Fruit fly (Drosophila melanogaster) whole organism, embryonic: ENCODE results near the gene CG11436.

Source experiments
- BtbVII ChIP-seq: fragments of 200-800 bp; sonication (Bioruptor generic); optimal IDR thresholded peaks from 3 replicates; lab custom pipeline; 2017; ENCODE audit warnings: missing biosample characterization, mild to moderate bottlenecking, missing genetic modification characterization
- CG10431 ChIP-seq: fragments of 200-800 bp; sonication (Bioruptor generic); optimal IDR thresholded peaks from 3 replicates; lab custom pipeline; 2018; ENCODE audit warnings: missing biosample characterization, mild to moderate bottlenecking, missing genetic modification characterization
- CG10462 ChIP-seq: fragments of 200-800 bp; sonication (Bioruptor generic); optimal IDR thresholded peaks from 2 replicates; lab custom pipeline; 2016; ENCODE audit warnings: missing biosample characterization, missing genetic modification characterization
- CG11504 ChIP-seq: fragments of 200-800 bp; sonication (Bioruptor generic); optimal IDR thresholded peaks from 3 replicates; lab custom pipeline; 2019; ENCODE audit warnings: missing biosample characterization, mild to moderate bottlenecking, missing genetic modification characterization, moderate library complexity
- CG11695 ChIP-seq: fragments of 200-800 bp; sonication (Bioruptor generic); IDR thresholded peaks from 3 replicates; pipeline ENCODE4 v1.3.6; 2022; ENCODE audit warnings: missing biosample characterization, missing genetic modification characterization
- CG12659 ChIP-seq: fragments of 200-800 bp; sonication (Bioruptor generic); optimal IDR thresholded peaks from 3 replicates; lab custom pipeline; 2017; ENCODE audit warnings: mild to moderate bottlenecking, missing biosample characterization, missing genetic modification reagents, missing genetic modification characterization
- CG15696 ChIP-seq: fragments of 200-800 bp; sonication (Bioruptor generic); optimal IDR thresholded peaks from 2 replicates; lab custom pipeline; 2019; ENCODE audit warnings: missing biosample characterization, mild to moderate bottlenecking, missing genetic modification characterization, moderate library complexity
- CG17359 ChIP-seq: fragments of 200-800 bp; sonication (Bioruptor generic); optimal IDR thresholded peaks from 3 replicates; lab custom pipeline; 2018; ENCODE audit warnings: missing biosample characterization, mild to moderate bottlenecking, missing genetic modification characterization, moderate library complexity
- CG17612 ChIP-seq: fragments of 200-800 bp; sonication (Bioruptor generic); IDR thresholded peaks from 2 replicates; pipeline ENCODE4 v1.3.6; 2022; ENCODE audit warnings: missing biosample characterization, missing genetic modification characterization
- CG18764 ChIP-seq: fragments of 200-800 bp; sonication (Bioruptor generic); optimal IDR thresholded peaks from 3 replicates; lab custom pipeline; 2016; ENCODE audit warnings: missing biosample characterization, missing genetic modification characterization
- CG2889 ChIP-seq: fragments of 200-800 bp; sonication (Bioruptor generic); IDR thresholded peaks from 3 replicates; pipeline ENCODE4 v1.3.6; 2022; ENCODE audit warnings: missing biosample characterization, missing genetic modification characterization
- CG32767 ChIP-seq: fragments of 200-800 bp; sonication (Bioruptor generic); IDR thresholded peaks from 2 replicates; pipeline ENCODE4 v1.3.6; 2022; ENCODE audit warnings: missing biosample characterization, missing genetic modification characterization
- CG32772 ChIP-seq: fragments of 200-800 bp; sonication (Bioruptor generic); IDR thresholded peaks from 2 replicates; pipeline ENCODE4 v1.3.6; 2022; ENCODE audit warnings: missing biosample characterization, missing genetic modification characterization
- CG33213 ChIP-seq: fragments of 200-800 bp; sonication (Bioruptor generic); optimal IDR thresholded peaks from 3 replicates; lab custom pipeline; 2016; ENCODE audit warnings: missing biosample characterization, missing genetic modification characterization
- CG3995 ChIP-seq: fragments of 200-800 bp; sonication (Bioruptor generic); optimal IDR thresholded peaks from 3 replicates; lab custom pipeline; 2016; ENCODE audit warnings: missing biosample characterization, missing genetic modification characterization
- CG43689 ChIP-seq: fragments of 200-800 bp; sonication (Bioruptor generic); IDR thresholded peaks from 2 replicates; pipeline ENCODE4 v1.3.6; 2022; ENCODE audit warnings: missing biosample characterization, missing genetic modification characterization
- CG5245 ChIP-seq: fragments of 200-800 bp; sonication (Bioruptor generic); optimal IDR thresholded peaks from 3 replicates; lab custom pipeline; 2016; ENCODE audit warnings: missing biosample characterization, missing genetic modification characterization
- CG8281 ChIP-seq: fragments of 200-800 bp; sonication (Bioruptor generic); optimal IDR thresholded peaks from 2 replicates; lab custom pipeline; 2018; ENCODE audit warnings: missing biosample characterization, mild to moderate bottlenecking, missing genetic modification characterization, moderate library complexity
- CG8388 ChIP-seq: fragments of 200-800 bp; sonication (Bioruptor generic); optimal IDR thresholded peaks from 2 replicates; lab custom pipeline; 2019; ENCODE audit warnings: missing biosample characterization, mild to moderate bottlenecking, missing genetic modification characterization, moderate library complexity
- CG9215 ChIP-seq: fragments of 200-800 bp; sonication (Bioruptor generic); IDR thresholded peaks from 2 replicates; pipeline ENCODE4 v1.3.6; 2022; ENCODE audit warnings: missing biosample characterization, missing genetic modification characterization
- Dp ChIP-seq: fragments of 200-800 bp; sonication (Bioruptor generic); optimal IDR thresholded peaks from 2 replicates; lab custom pipeline; 2018; ENCODE audit warnings: missing biosample characterization, mild to moderate bottlenecking, missing genetic modification characterization, moderate library complexity
- GATAe ChIP-seq: fragments of 200-800 bp; sonication (Bioruptor generic); conservative IDR thresholded peaks from 2 replicates; pipeline ENCODE4 v1.3.6; 2022; ENCODE audit warnings: missing biosample characterization, missing genetic modification characterization
- Gug ChIP-seq: fragments of 200-800 bp; sonication (Bioruptor generic); IDR thresholded peaks from 4 replicates; pipeline ENCODE4 v1.3.6; 2022; ENCODE audit warnings: missing biosample characterization, missing genetic modification characterization
- HLH3B ChIP-seq: fragments of 200-800 bp; sonication (Bioruptor generic); IDR thresholded peaks from 2 replicates; pipeline ENCODE4 v1.3.6; 2022; ENCODE audit warnings: missing biosample characterization, missing genetic modification characterization
- Med ChIP-seq: fragments of 200-800 bp; sonication (Bioruptor generic); peaks from one replicate; lab custom pipeline; 2016; ENCODE audit warnings: missing biosample characterization, missing genetic modification characterization, mild to moderate bottlenecking, inconsistent platforms, moderate library complexity
- Myb ChIP-seq: fragments of 200-800 bp; sonication (Bioruptor generic); optimal IDR thresholded peaks from 2 replicates; lab custom pipeline; 2016; ENCODE audit warnings: missing biosample characterization, missing genetic modification characterization
- Nf-YA ChIP-seq: fragments of 200-800 bp; sonication (Bioruptor generic); IDR thresholded peaks from 2 replicates; pipeline ENCODE4 v1.3.6; 2022; ENCODE audit warnings: missing biosample characterization, missing genetic modification characterization
- NfI ChIP-seq: fragments of 200-800 bp; sonication (Bioruptor generic); optimal IDR thresholded peaks from 3 replicates; lab custom pipeline; 2018; ENCODE audit warnings: missing biosample characterization, mild to moderate bottlenecking, missing genetic modification characterization, moderate library complexity
- Oli ChIP-seq: fragments of 200-800 bp; sonication (Bioruptor generic); optimal IDR thresholded peaks from 2 replicates; lab custom pipeline; 2018; ENCODE audit warnings: missing biosample characterization, mild to moderate bottlenecking, missing genetic modification characterization, moderate library complexity
- Ravus ChIP-seq: fragments of 200-800 bp; sonication (Bioruptor generic); IDR thresholded peaks from 2 replicates; pipeline ENCODE4 v1.3.6; 2022; ENCODE audit warnings: missing biosample characterization, missing genetic modification characterization
- Sry-β ChIP-seq: fragments of 200-800 bp; sonication (Bioruptor generic); optimal IDR thresholded peaks from 2 replicates; lab custom pipeline; 2018; ENCODE audit warnings: missing biosample characterization, mild to moderate bottlenecking, missing genetic modification characterization, moderate library complexity
- Trl ChIP-seq, 3 experiments: fragments of >200 bp in 2 of 3; fragments of 200-800 bp in 1 of 3; sonication (Bioruptor generic) in 1 of 3; optimal IDR thresholded peaks; 2 replicates in 1 of 3; 3 replicates in 2 of 3; lab custom pipeline; 2016 to 2017; ENCODE audit warnings: missing biosample characterization in 1 of 3, missing genetic modification characterization in 1 of 3
- croc ChIP-seq: fragments of 200-800 bp; sonication (Bioruptor generic); conservative IDR thresholded peaks from 3 replicates; pipeline ENCODE4 v1.3.6; 2022; ENCODE audit warnings: missing biosample characterization, missing genetic modification characterization
- dimm ChIP-seq: fragments of 200-800 bp; sonication (Bioruptor generic); IDR thresholded peaks from 2 replicates; pipeline ENCODE4 v1.3.6; 2022; ENCODE audit warnings: missing biosample characterization, missing genetic modification characterization
- ewg ChIP-seq: fragments of 200-800 bp; sonication (Bioruptor generic); optimal IDR thresholded peaks from 3 replicates; lab custom pipeline; 2017; ENCODE audit warnings: mild to moderate bottlenecking, missing biosample characterization, missing genetic modification reagents, missing genetic modification characterization
- fd102C ChIP-seq: fragments of 200-800 bp; sonication (Bioruptor generic); optimal IDR thresholded peaks from 2 replicates; lab custom pipeline; 2018; ENCODE audit warnings: missing biosample characterization, mild to moderate bottlenecking, missing genetic modification characterization, moderate library complexity
- gce ChIP-seq: fragments of 200-800 bp; sonication (Bioruptor generic); IDR thresholded peaks from 3 replicates; pipeline ENCODE4 v1.3.6; 2022; ENCODE audit warnings: missing biosample characterization, missing genetic modification characterization
- grau ChIP-seq: fragments of 200-800 bp; optimal IDR thresholded peaks from 3 replicates; lab custom pipeline; 2019; ENCODE audit warnings: missing biosample characterization, mild to moderate bottlenecking, missing genetic modification characterization, moderate library complexity
- gsb ChIP-seq: fragments of 200-800 bp; sonication (Bioruptor generic); IDR thresholded peaks from 2 replicates; pipeline ENCODE4 v1.3.6; 2022; ENCODE audit warnings: missing biosample characterization, missing genetic modification characterization
- jing ChIP-seq: fragments of 200-800 bp; sonication (Bioruptor generic); optimal IDR thresholded peaks from 2 replicates; lab custom pipeline; 2018; ENCODE audit warnings: missing biosample characterization, mild to moderate bottlenecking, missing genetic modification characterization
- ken ChIP-seq: fragments of 200-800 bp; sonication (Bioruptor generic); IDR thresholded peaks from 3 replicates; pipeline ENCODE4 v1.3.6; 2022; ENCODE audit warnings: missing biosample characterization, missing genetic modification characterization
- nmo ChIP-seq: fragments of 200-800 bp; sonication (Bioruptor generic); optimal IDR thresholded peaks from 2 replicates; lab custom pipeline; 2018; ENCODE audit warnings: missing biosample characterization, mild to moderate bottlenecking, missing genetic modification characterization, moderate library complexity
- otp ChIP-seq: fragments of 200-800 bp; sonication (Bioruptor generic); IDR thresholded peaks from 3 replicates; pipeline ENCODE4, ENCODE4 v1.3.6; 2022; ENCODE audit warnings: missing biosample characterization, missing genetic modification characterization
- pb ChIP-seq: fragments of 200-800 bp; sonication (Bioruptor generic); optimal IDR thresholded peaks from 3 replicates; lab custom pipeline; 2016; ENCODE audit warnings: missing biosample characterization, missing genetic modification characterization
- pita ChIP-seq: fragments of 200-800 bp; sonication (Bioruptor generic); optimal IDR thresholded peaks from 2 replicates; lab custom pipeline; 2017; ENCODE audit warnings: missing biosample characterization, mild to moderate bottlenecking, missing genetic modification characterization
- ranshi ChIP-seq: fragments of 200-800 bp; sonication (Bioruptor generic); IDR thresholded peaks from 2 replicates; pipeline ENCODE4 v1.3.6; 2022; ENCODE audit warnings: missing biosample characterization, missing genetic modification characterization
- sisA ChIP-seq: fragments of 200-800 bp; sonication (Bioruptor generic); IDR thresholded peaks from 2 replicates; pipeline ENCODE4 v1.3.6; 2022; ENCODE audit warnings: missing biosample characterization, missing genetic modification characterization
- tin ChIP-seq: fragments of 200-800 bp; sonication (Bioruptor generic); optimal IDR thresholded peaks from 3 replicates; lab custom pipeline; 2016; ENCODE audit warnings: missing biosample characterization, missing genetic modification characterization
- trem ChIP-seq: fragments of 200-800 bp; optimal IDR thresholded peaks from 3 replicates; lab custom pipeline; 2019; ENCODE audit warnings: missing biosample characterization, mild to moderate bottlenecking, missing genetic modification characterization, moderate library complexity
- ttk ChIP-seq: fragments of 200-800 bp; sonication (Bioruptor generic); IDR thresholded peaks from 2 replicates; pipeline ENCODE4 v2.1.2; 2022; ENCODE audit warnings: missing biosample characterization, missing genetic modification characterization
- twi ChIP-seq: fragments of 200-800 bp; optimal IDR thresholded peaks from 2 replicates; lab custom pipeline; 2019; ENCODE audit warnings: missing biosample characterization, mild to moderate bottlenecking, missing genetic modification characterization, moderate library complexity
- wor ChIP-seq: fragments of 200-800 bp; sonication (Bioruptor generic); IDR thresholded peaks from 2 replicates; pipeline ENCODE4 v1.3.6; 2022; ENCODE audit warnings: missing biosample characterization, missing genetic modification characterization

CG11436 gene

dm6 chrX:4553999-4554398 lies 2.3 kb upstream of the CG11436 start, which contains the start of gene CG11444 (continued):
- TF ChIP-seq otp (no peak), grau (tag; lab: Kevin White, UChicago) (peak; percentile 25), CG32767 (no peak), Med (peak; percentile 94), NfI (GFP tag; lab: Kevin White, UChicago) (peak; percentile 54), sisA (GFP tag; lab: Robert Waterston, UW) (no peak), CG17359 (tag; lab: Kevin White, UChicago) (peak; percentile 27), CG43689 (GFP tag; lab: Robert Waterston, UW) (no peak), Trl (optimal IDR thresholded peaks at IDR 0.05; lab: Kevin White, UChicago) (no peak), Trl (GFP tag; optimal IDR thresholded peaks at IDR 0.05; lab: Kevin White, UChicago) (peak; percentile 53), CG33213 (GFP tag; lab: Kevin White, UChicago) (peak; percentile 88), HLH3B (GFP tag; lab: Robert Waterston, UW) (no peak), CG15696 (tag; lab: Kevin White, UChicago) (no peak), pita (no peak), tin (peak; percentile 37), Dp (peak; percentile 91), CG12659 (GFP tag; lab: Kevin White, UChicago) (peak; percentile 77), CG3995 (GFP tag; lab: Kevin White, UChicago) (peak; percentile 46), CG5245 (GFP tag; lab: Kevin White, UChicago) (peak; percentile 26), gsb (GFP tag; lab: Robert Waterston, UW) (no peak), CG17612 (GFP tag; lab: Robert Waterston, UW) (no peak), pb (GFP tag; lab: Kevin White, UChicago) (peak; percentile 3), CG10431 (GFP tag; lab: Kevin White, UChicago) (no peak), CG2889 (GFP tag; lab: Robert Waterston, UW) (no peak), ranshi (GFP tag; lab: Robert Waterston, UW) (no peak), jing (no peak), CG8388 (GFP tag; lab: Kevin White, UChicago) (no peak), nmo (peak; percentile 59), twi (no peak), CG18764 (GFP tag; lab: Kevin White, UChicago) (peak; percentile 5), CG11504 (tag; lab: Kevin White, UChicago) (no peak), Oli (tag; lab: Kevin White, UChicago) (no peak), GATAe (no peak), wor (no peak), CG11695 (no peak), trem (tag; lab: Kevin White, UChicago) (peak; percentile 74), CG8281 (tag; lab: Kevin White, UChicago) (no peak), croc (no peak; the same call in 2 of the 3 replicates), ttk (GFP tag; lab: Robert Waterston, UW) (no peak), ken (GFP tag; lab: Robert Waterston, UW) (peak; percentile 73), Nf-YA (no peak), BtbVII (no peak), Sry-β (GFP tag; lab: Kevin White, UChicago) (no peak), Gug (GFP tag; lab: Robert Waterston, UW) (no peak), CG9215 (GFP tag; lab: Robert Waterston, UW) (no peak; the same call in 1 of the 2 replicates), fd102C (no peak), dimm (GFP tag; lab: Robert Waterston, UW) (no peak), CG32772 (GFP tag; lab: Robert Waterston, UW) (peak; percentile 45), ewg (no peak), CG10462 (GFP tag; lab: Kevin White, UChicago) (no peak), gce (GFP tag; lab: Robert Waterston, UW) (no peak), Ravus (GFP tag; lab: Robert Waterston, UW) (no peak), Myb (GFP tag; lab: Kevin White, UChicago) (peak; percentile 72)
